Worm (Caenorhabditis elegans) whole organism, L1 larva: ENCODE measurements around the gene fmo-3.

Source experiments
- egl-27 ChIP-seq, 2 experiments: fragments of 150-350 bp in 1 of 2; sonication (generic microtip); optimal IDR thresholded peaks; 3 replicates each; lab custom pipeline; 2017 to 2018; ENCODE audit warnings: missing biosample characterization in 2 of 2, missing genetic modification characterization in 2 of 2, missing genetic modification reagents in 2 of 2
- fos-1 ChIP-seq: fragments of 150-350 bp; optimal IDR thresholded peaks from 2 replicates; lab custom pipeline; 2014; ENCODE audit warnings: missing biosample characterization, missing genetic modification characterization
- jun-1 ChIP-seq: fragments of 150-350 bp; optimal IDR thresholded peaks from 2 replicates; lab custom pipeline; 2014; ENCODE audit warnings: missing biosample characterization, missing genetic modification reagents, missing genetic modification characterization
- mab-9 ChIP-seq: fragments of 200-800 bp; sonication (Bioruptor generic); IDR thresholded peaks from 2 replicates; pipeline ENCODE4 v1.3.6; 2022; ENCODE audit warnings: missing genetic modification reagents, missing genetic modification characterization, missing compliant biosample characterization
- unc-62 ChIP-seq: fragments of 150-350 bp; optimal IDR thresholded peaks from 2 replicates; lab custom pipeline; 2014; ENCODE audit warnings: missing biosample characterization, missing genetic modification reagents, missing genetic modification characterization

DNA sequence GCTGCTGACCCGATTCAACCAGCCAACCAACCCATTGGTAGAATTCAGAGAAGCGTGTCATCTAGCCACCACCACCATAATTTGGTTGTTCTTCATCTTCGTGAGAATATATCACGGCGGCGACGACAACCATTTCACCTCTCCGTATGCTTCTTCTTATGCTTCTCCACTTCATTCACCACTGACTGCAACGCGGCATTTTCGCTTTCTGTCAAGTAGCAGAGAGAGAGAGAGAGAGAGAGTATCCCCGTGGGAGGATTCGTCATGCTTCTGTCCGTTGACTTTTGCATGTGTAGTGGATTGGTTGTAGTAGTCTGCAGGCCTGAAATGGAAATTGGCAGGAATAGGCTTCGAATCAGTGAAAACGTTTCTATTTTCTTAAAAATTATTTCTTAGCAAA, 22.6 kb upstream of the fmo-3 start:
- no peak for TF ChIP-seq fos-1 (tag; lab: Kevin White, UChicago)
- no peak for TF ChIP-seq unc-62
- no peak for TF ChIP-seq egl-27 (tag; optimal IDR thresholded peaks at IDR 0.05; lab: Kevin White, UChicago)
- TF ChIP-seq jun-1 = no peak
- no peak for TF ChIP-seq mab-9 (GFP tag; lab: Robert Waterston, UW)
